Worm (Caenorhabditis elegans): ENCODE results near the gene gst-17.
"Not testable (repeated sequence)": the region's sequence is repeated elsewhere in the genome, so short reads cannot be mapped to it uniquely, and the experiment has no call there.

Gene gst-17

ce11 chrII:13668844-13669441 lies 38.4 kb upstream of the gst-17 start, which contains the start of gene C31C9.7 (continued):
- TF ChIP-seq F33H1.4 (GFP tag; IDR thresholded peaks at IDR 0.05): no peak
- no peak for TF ChIP-seq tbx-9 (tag; optimal IDR thresholded peaks at IDR 0.05; ENCODE audit: borderline replicate concordance)

- no peak for TF ChIP-seq Y79H2A.3 (GFP tag; conservative IDR thresholded peaks at IDR 0.05)
- peak; percentile 59 for TF ChIP-seq nhr-80 (tag; optimal IDR thresholded peaks at IDR 0.05)
- no peak for TF ChIP-seq snpc-4 (GFP tag; optimal IDR thresholded peaks at IDR 0.05)
- peak; percentile 35 to 75 (median 62) for TF ChIP-seq snpc-4 (tag; optimal IDR thresholded peaks at IDR 0.05)
- no peak for TF ChIP-seq cebp-1 (GFP tag; IDR thresholded peaks at IDR 0.05)
- TF ChIP-seq cebp-1 (tag; optimal IDR thresholded peaks at IDR 0.05): peak; percentile 21
Measured at ce11 chrII:13664993-13665680, 34.5 kb upstream of the gst-17 start.

- TF ChIP-seq Y79H2A.3 (GFP tag; conservative IDR thresholded peaks at IDR 0.05): no peak
- TF ChIP-seq somi-1 (GFP tag; optimal IDR thresholded peaks at IDR 0.05): no peak
- no peak for TF ChIP-seq aptf-3 (GFP tag; IDR thresholded peaks at IDR 0.05)
- no peak for TF ChIP-seq cebp-2 (GFP tag; IDR thresholded peaks at IDR 0.05)
- TF ChIP-seq lin-40 (tag; optimal IDR thresholded peaks at IDR 0.05): peak; percentile 19
- TF ChIP-seq xnd-1 (tag; optimal IDR thresholded peaks at IDR 0.05): no peak
- no peak for TF ChIP-seq hmg-1.2 (GFP tag; IDR thresholded peaks at IDR 0.05)
- no peak for TF ChIP-seq ZK185.1 (tag; optimal IDR thresholded peaks at IDR 0.05; ENCODE audit: poor library complexity, severe bottlenecking)
- TF ChIP-seq nhr-27 (tag; optimal IDR thresholded peaks at IDR 0.05): no peak
- TF ChIP-seq attf-3 (GFP tag; conservative IDR thresholded peaks at IDR 0.05): no peak
- TF ChIP-seq rec-8 (tag; optimal IDR thresholded peaks at IDR 0.05): no peak
- no peak for TF ChIP-seq lir-1 (GFP tag; conservative IDR thresholded peaks at IDR 0.05)
- peak; percentile 43 for TF ChIP-seq nhr-80 (tag; optimal IDR thresholded peaks at IDR 0.05)
Measured at ce11 chrII:13664416-13664815, 33.8 kb upstream of the gst-17 start.

- not testable (repeated sequence) for TF ChIP-seq C17E4.6, B0336.3, D2030.7 (GFP tag; IDR thresholded peaks at IDR 0.05)
Measured at ce11 chrII:13661990-13662389, 31.4 kb upstream of the gst-17 start, which contains the start of gene C31C9.6. TSS of gene C31C9.6 (minus strand) at chrII:13662090.

DNA sequence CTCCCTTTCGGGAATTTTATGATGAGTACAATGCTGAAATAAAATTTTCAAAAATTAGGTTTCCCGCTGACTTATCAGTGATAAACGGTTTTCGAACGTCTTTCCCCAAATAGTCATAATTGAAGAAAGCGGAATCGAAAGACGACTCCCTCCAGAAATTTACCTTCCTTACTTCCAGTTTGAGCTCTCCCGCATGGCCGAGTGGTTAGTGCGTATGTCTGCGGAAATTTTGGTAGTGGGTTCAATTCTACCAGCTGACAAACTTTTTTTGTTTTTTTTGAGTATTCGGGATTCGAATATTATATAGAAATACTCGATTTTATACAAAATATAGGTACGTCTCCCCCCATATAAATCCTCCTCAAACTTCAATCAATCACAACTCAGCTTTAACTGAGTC lies 27.8 kb upstream of the gst-17 start:
- TF ChIP-seq tbp1 (GFP tag; optimal IDR thresholded peaks at IDR 0.05) (peak; percentile 83), ztf-25 (GFP tag; IDR thresholded peaks at IDR 0.05) (peak; percentile 71; the same call in 1 of the 2 replicates), B0261.1 (tag; optimal IDR thresholded peaks at IDR 0.05) (peak; percentile 50), egrh-3 (GFP tag; IDR thresholded peaks at IDR 0.05) (0 out of 2 replicates have a peak, but pooled peaks have one; percentile 13), lin-26 (GFP tag; IDR thresholded peaks at IDR 0.05) (peak; percentile 96), madf-6 (GFP tag; IDR thresholded peaks at IDR 0.05) (peak; percentile 32; the same call in 1 of the 2 replicates), hmg-1.2 (GFP tag; IDR thresholded peaks at IDR 0.05) (peak; percentile 56), nfyb-1 (GFP tag; IDR thresholded peaks at IDR 0.05) (peak; percentile 73), dox-1 (GFP tag; IDR thresholded peaks at IDR 0.05) (peak; percentile 57), rpc-1 (optimal IDR thresholded peaks at IDR 0.05) (peak; percentile 22), rpc-1 (tag; optimal IDR thresholded peaks at IDR 0.05) (peak; percentile 63), cebp-2 (GFP tag; IDR thresholded peaks at IDR 0.05) (0 out of 2 replicates have a peak, but pooled peaks have one; percentile 64), attf-6 (GFP tag; IDR thresholded peaks at IDR 0.05) (0 out of 2 replicates have a peak, but pooled peaks have one; percentile 29), pbrm-1 (GFP tag; IDR thresholded peaks at IDR 0.05) (peak; percentile 39; the same call in 1 of the 2 replicates), D2030.7 (GFP tag; IDR thresholded peaks at IDR 0.05) (peak; percentile 64)
